Fruit fly (Drosophila melanogaster): ENCODE results near the gene CG8281.

The CG8281 gene

DNA sequence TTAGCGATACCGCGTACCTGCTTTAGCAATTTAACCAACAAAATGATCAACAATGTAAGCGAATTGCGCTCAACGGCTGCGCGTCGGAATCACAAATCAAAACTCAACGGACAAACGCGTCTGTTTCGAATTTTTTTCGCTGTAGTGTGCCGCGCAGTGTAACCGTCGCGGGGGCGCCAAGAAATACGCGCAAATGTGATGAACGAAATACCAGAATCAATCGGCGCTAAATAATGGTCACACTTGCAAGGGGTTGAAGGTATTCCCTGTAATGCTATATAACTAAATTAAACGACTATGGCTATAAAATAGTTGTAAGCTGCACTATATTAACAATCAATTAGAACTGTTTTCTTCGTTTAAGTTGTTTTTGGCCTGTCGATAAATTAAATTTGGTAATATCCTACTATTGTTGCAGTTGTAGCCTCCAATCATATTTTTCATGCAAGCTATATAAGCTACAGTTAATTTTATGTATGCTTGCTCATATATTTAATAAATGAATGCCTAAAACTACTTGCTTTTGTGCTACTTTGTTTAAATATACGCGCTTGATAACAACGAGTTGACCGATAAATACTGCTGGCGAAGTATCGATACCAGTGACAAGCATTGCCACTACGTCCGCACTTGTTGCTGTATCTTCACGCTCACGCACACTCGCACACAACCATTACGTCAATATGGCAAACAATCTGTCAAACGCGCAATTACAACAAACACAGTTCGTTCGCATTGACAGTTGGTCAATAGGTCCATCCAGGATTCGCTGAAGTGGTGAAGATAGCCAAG, at the start of gene CG8281, which contains the start of gene pbl:
Gene CG8281 (plus strand): TSS at position 699 of the 792 bp plus-strand sequence.
Gene pbl (minus strand): TSS at position 190 of the 792 bp plus-strand sequence.
- TF ChIP-seq pdm3 (GFP tag; optimal IDR thresholded peaks at IDR 0.05) = peak; percentile 41
- TF ChIP-seq esn (GFP tag; optimal IDR thresholded peaks at IDR 0.05) = no peak
- TF ChIP-seq CG11294 (GFP tag; IDR thresholded peaks at IDR 0.05) = 0 out of 2 replicates have a peak, but pooled peaks have one; percentile 19
- TF ChIP-seq vri (GFP tag; optimal IDR thresholded peaks at IDR 0.05) = peak; percentile 29
- TF ChIP-seq lz (GFP tag; optimal IDR thresholded peaks at IDR 0.05) = peak; percentile 42
- TF ChIP-seq CG31627 (GFP tag; optimal IDR thresholded peaks at IDR 0.05) = peak; percentile 36
- peak; percentile 67 for TF ChIP-seq achi (GFP tag; optimal IDR thresholded peaks at IDR 0.05)
- TF ChIP-seq Hr4 (GFP tag; optimal IDR thresholded peaks at IDR 0.05) = peak; percentile 60
- TF ChIP-seq CG8119 (GFP tag; IDR thresholded peaks at IDR 0.05) = peak; percentile 66
- TF ChIP-seq fkh (GFP tag; optimal IDR thresholded peaks at IDR 0.05) = no peak
- peak; percentile 30 for TF ChIP-seq CG34406 (GFP tag; optimal IDR thresholded peaks at IDR 0.05)
- peak; percentile 2 for TF ChIP-seq fd59A (GFP tag; optimal IDR thresholded peaks at IDR 0.05)
- no peak for TF ChIP-seq Hr38 (GFP tag; optimal IDR thresholded peaks at IDR 0.05)
- no peak for TF ChIP-seq CG10631 (GFP tag; optimal IDR thresholded peaks at IDR 0.05)
- no peak for TF ChIP-seq Lpt (GFP tag; optimal IDR thresholded peaks at IDR 0.05)
- TF ChIP-seq svp (GFP tag) = peak; percentile 81
- peak; percentile 31 for TF ChIP-seq cyc (GFP tag; optimal IDR thresholded peaks at IDR 0.05)
- no peak for TF ChIP-seq Ets96B (tag; optimal IDR thresholded peaks at IDR 0.05)
- TF ChIP-seq spab (GFP tag; optimal IDR thresholded peaks at IDR 0.05) = no peak
- TF ChIP-seq salr (GFP tag; optimal IDR thresholded peaks at IDR 0.05) = no peak
- TF ChIP-seq ss (GFP tag; optimal IDR thresholded peaks at IDR 0.05) = no peak
- no peak for TF ChIP-seq fd85E (GFP tag; optimal IDR thresholded peaks at IDR 0.05)
- TF ChIP-seq Hr39 (GFP tag; optimal IDR thresholded peaks at IDR 0.05) = peak; percentile 62
- peak; percentile 40 for TF ChIP-seq CG3032 (tag; optimal IDR thresholded peaks at IDR 0.05)
- no peak for TF ChIP-seq CG6276 (GFP tag; optimal IDR thresholded peaks at IDR 0.05)
- TF ChIP-seq CG10669 (GFP tag; optimal IDR thresholded peaks at IDR 0.05) = no peak
- TF ChIP-seq CG7368 (GFP tag; optimal IDR thresholded peaks at IDR 0.05) = no peak
- no peak for TF ChIP-seq CG6854 (GFP tag; optimal IDR thresholded peaks at IDR 0.05)
- peak; percentile 8 for TF ChIP-seq CG6792 (GFP tag; optimal IDR thresholded peaks at IDR 0.05)
- peak; percentile 30 for TF ChIP-seq CG3919 (GFP tag; optimal IDR thresholded peaks at IDR 0.05)
- TF ChIP-seq CG32006 (GFP tag; optimal IDR thresholded peaks at IDR 0.05) = peak; percentile 46
- no peak for TF ChIP-seq CG11762 (GFP tag; optimal IDR thresholded peaks at IDR 0.05; ENCODE audit: insufficient read depth)
- TF ChIP-seq CG15336 (GFP tag; IDR thresholded peaks at IDR 0.05) = peak; percentile 54; the same call in 1 of the 2 replicates
- peak; percentile 65; the same call in 2 of the 3 replicates for TF ChIP-seq CG6163 (GFP tag; IDR thresholded peaks at IDR 0.05)
- no peak for TF ChIP-seq Blimp-1 (GFP tag; optimal IDR thresholded peaks at IDR 0.05)
- no peak for TF ChIP-seq CG16779 (tag; optimal IDR thresholded peaks at IDR 0.05)
- no peak for TF ChIP-seq Eip93F (GFP tag; optimal IDR thresholded peaks at IDR 0.05)
- no peak for TF ChIP-seq Sox102F (GFP tag; optimal IDR thresholded peaks at IDR 0.05)
- TF ChIP-seq CG9139 (GFP tag; optimal IDR thresholded peaks at IDR 0.05) = peak; percentile 22
- TF ChIP-seq Sox14 (GFP tag; optimal IDR thresholded peaks at IDR 0.05) = peak; percentile 38
- no peak for TF ChIP-seq CG8319 (GFP tag; optimal IDR thresholded peaks at IDR 0.05)
- TF ChIP-seq dsx (GFP tag; optimal IDR thresholded peaks at IDR 0.05; ENCODE audit: poor library complexity, severe bottlenecking) = peak; percentile 87
- peak; percentile 18 for TF ChIP-seq Ets21C (GFP tag; optimal IDR thresholded peaks at IDR 0.05)
- peak; percentile 69; the same call in 2 of the 3 replicates for TF ChIP-seq eg (GFP tag; IDR thresholded peaks at IDR 0.05)
- peak; percentile 76 for TF ChIP-seq Eip78C (GFP tag)
- no peak for TF ChIP-seq CG11902 (GFP tag; optimal IDR thresholded peaks at IDR 0.05)
- TF ChIP-seq OdsH (GFP tag; optimal IDR thresholded peaks at IDR 0.05) = peak; percentile 41
- TF ChIP-seq Eip75B (GFP tag; optimal IDR thresholded peaks at IDR 0.05) = peak; percentile 29
- TF ChIP-seq net (GFP tag; optimal IDR thresholded peaks at IDR 0.05) = no peak
- 0 out of 2 replicates have a peak, but pooled peaks have one; percentile 25 for TF ChIP-seq Gug (GFP tag; IDR thresholded peaks at IDR 0.05)

Data from whole organism, prepupa.